Fruit fly (Drosophila melanogaster) whole organism, adult: Measurements from ENCODE around the gene Sf3b3.

Experiments
- CG11617 ChIP-seq: fragments of 200-800 bp; sonication (Bioruptor generic); optimal IDR thresholded peaks from 2 replicates; lab custom pipeline; 2017; ENCODE audit warnings: mild to moderate bottlenecking, missing biosample characterization, missing genetic modification reagents, missing genetic modification characterization
- CG12768 ChIP-seq: fragments of 200-800 bp; sonication (Bioruptor generic); optimal IDR thresholded peaks from 2 replicates; lab custom pipeline; 2017; ENCODE audit warnings: missing biosample characterization, missing genetic modification characterization, mild to moderate bottlenecking, moderate library complexity, missing genetic modification reagents
- CG14711 ChIP-seq: fragments of 200-800 bp; sonication (Bioruptor generic); optimal IDR thresholded peaks from 2 replicates; lab custom pipeline; 2018; ENCODE audit warnings: missing biosample characterization, mild to moderate bottlenecking, missing genetic modification characterization, moderate library complexity
- CG1620 ChIP-seq: fragments of 200-800 bp; sonication (Bioruptor generic); optimal IDR thresholded peaks from 2 replicates; lab custom pipeline; 2016; ENCODE audit warnings: missing biosample characterization, missing genetic modification characterization
- CG33017 ChIP-seq: fragments of 200-800 bp; sonication (Bioruptor generic); optimal IDR thresholded peaks from 2 replicates; lab custom pipeline; 2018; ENCODE audit warnings: missing biosample characterization, mild to moderate bottlenecking, missing genetic modification characterization, moderate library complexity
- CG5204 ChIP-seq: fragments of 200-800 bp; sonication (Bioruptor generic); optimal IDR thresholded peaks from 2 replicates; lab custom pipeline; 2016; ENCODE audit warnings: missing biosample characterization, missing genetic modification characterization
- CG7045 ChIP-seq: fragments of 200-800 bp; sonication (Bioruptor generic); optimal IDR thresholded peaks from 2 replicates; lab custom pipeline; 2017; ENCODE audit warnings: missing biosample characterization, mild to moderate bottlenecking, missing genetic modification characterization
- CG7101 ChIP-seq: fragments of 200-800 bp; sonication (Bioruptor generic); optimal IDR thresholded peaks from 2 replicates; lab custom pipeline; 2018; ENCODE audit warnings: missing biosample characterization, mild to moderate bottlenecking, missing genetic modification characterization, moderate library complexity
- Clk ChIP-seq: fragments of 200-800 bp; sonication (Bioruptor generic); optimal IDR thresholded peaks from 2 replicates; lab custom pipeline; 2017; ENCODE audit warnings: missing biosample characterization, missing genetic modification characterization
- Crg-1 ChIP-seq: fragments of 200-800 bp; sonication (Bioruptor generic); optimal IDR thresholded peaks from 2 replicates; lab custom pipeline; 2016; ENCODE audit warnings: missing biosample characterization, missing genetic modification characterization
- Hr96 ChIP-seq: fragments of 200-800 bp; sonication (Bioruptor generic); optimal IDR thresholded peaks from 2 replicates; lab custom pipeline; 2016; ENCODE audit warnings: missing biosample characterization, missing genetic modification characterization
- Mnt ChIP-seq: fragments of 200-800 bp; sonication (Bioruptor generic); optimal IDR thresholded peaks from 2 replicates; lab custom pipeline; 2016; ENCODE audit warnings: missing biosample characterization, mild to moderate bottlenecking, missing genetic modification characterization
- bab1 ChIP-seq: fragments of 200-800 bp; sonication (Bioruptor generic); optimal IDR thresholded peaks from 3 replicates; lab custom pipeline; 2019; ENCODE audit warnings: missing biosample characterization, mild to moderate bottlenecking, missing genetic modification characterization, moderate library complexity
- cic ChIP-seq: fragments of 200-800 bp; sonication (Bioruptor generic); optimal IDR thresholded peaks from 2 replicates; lab custom pipeline; 2017; ENCODE audit warnings: missing biosample characterization, mild to moderate bottlenecking, missing genetic modification characterization, moderate library complexity
- cnc ChIP-seq, 2 experiments: fragments of >200 bp; optimal IDR thresholded peaks; 2 replicates each; lab custom pipeline; 2017
- kay ChIP-seq: fragments of 200-800 bp; sonication (Bioruptor generic); peaks from one replicate; lab custom pipeline; 2016; ENCODE audit warnings: missing biosample characterization, missing genetic modification characterization, borderline replicate concordance
- ovo ChIP-seq: fragments of 200-800 bp; sonication (Bioruptor generic); optimal IDR thresholded peaks from 2 replicates; lab custom pipeline; 2016; ENCODE audit warnings: missing biosample characterization, missing genetic modification characterization
- pad ChIP-seq: fragments of 200-800 bp; sonication (Bioruptor generic); optimal IDR thresholded peaks from 3 replicates; lab custom pipeline; 2017; ENCODE audit warnings: missing biosample characterization, missing genetic modification characterization, mild to moderate bottlenecking, moderate library complexity, missing genetic modification reagents
- tj ChIP-seq: fragments of 200-800 bp; sonication (Bioruptor generic); optimal IDR thresholded peaks from 3 replicates; lab custom pipeline; 2017; ENCODE audit warnings: missing biosample characterization, mild to moderate bottlenecking, missing genetic modification characterization, moderate library complexity
- toe ChIP-seq: fragments of 200-800 bp; sonication (Bioruptor generic); optimal IDR thresholded peaks from 2 replicates; lab custom pipeline; 2016; ENCODE audit warnings: missing biosample characterization, missing genetic modification characterization

Gene Sf3b3

dm6 chr3L:815234-816200 is 17.7 kb downstream of the Sf3b3 start:
- TF ChIP-seq tj (GFP tag; lab: Kevin White, UChicago): no peak
- TF ChIP-seq bab1 (GFP tag; lab: Kevin White, UChicago): no peak
- TF ChIP-seq ovo (GFP tag; lab: Kevin White, UChicago): no peak
- TF ChIP-seq Hr96 (GFP tag; lab: Kevin White, UChicago): no peak
- no peak for TF ChIP-seq CG7101 (tag; lab: Kevin White, UChicago)
- no peak for TF ChIP-seq CG1620
- TF ChIP-seq CG33017: no peak
- no peak for TF ChIP-seq CG7045
- TF ChIP-seq kay (GFP tag; lab: Kevin White, UChicago): no peak
- no peak for TF ChIP-seq pad
- TF ChIP-seq toe (GFP tag; lab: Kevin White, UChicago): no peak
- TF ChIP-seq Crg-1: no peak
- TF ChIP-seq CG11617: no peak
- TF ChIP-seq cic (GFP tag; lab: Kevin White, UChicago): no peak

- TF ChIP-seq bab1 (GFP tag; lab: Kevin White, UChicago) (no peak), cnc (optimal IDR thresholded peaks at IDR 0.05; lab: Kevin White, UChicago) (no peak), CG14711 (tag; lab: Kevin White, UChicago) (no peak), CG7101 (tag; lab: Kevin White, UChicago) (no peak), CG12768 (GFP tag; lab: Kevin White, UChicago) (no peak), CG11617 (no peak), Crg-1 (no peak), pad (no peak), cic (GFP tag; lab: Kevin White, UChicago) (no peak), CG5204 (no peak), CG7045 (no peak), kay (GFP tag; lab: Kevin White, UChicago) (no peak), Clk (GFP tag; lab: Kevin White, UChicago) (no peak), Mnt (no peak), ovo (GFP tag; lab: Kevin White, UChicago) (no peak), Hr96 (GFP tag; lab: Kevin White, UChicago) (no peak), toe (GFP tag; lab: Kevin White, UChicago) (no peak), CG1620 (no peak)
Measured at dm6 chr3L:813911-814310, 19.3 kb downstream of the Sf3b3 start.

- no peak for TF ChIP-seq Hr96 (GFP tag; lab: Kevin White, UChicago)
- TF ChIP-seq tj (GFP tag; lab: Kevin White, UChicago): no peak
- no peak for TF ChIP-seq bab1 (GFP tag; lab: Kevin White, UChicago)
- TF ChIP-seq CG33017: no peak
- no peak for TF ChIP-seq toe (GFP tag; lab: Kevin White, UChicago)
- no peak for TF ChIP-seq cnc (optimal IDR thresholded peaks at IDR 0.05; lab: Kevin White, UChicago)
- TF ChIP-seq CG5204: no peak
- TF ChIP-seq Clk (GFP tag; lab: Kevin White, UChicago): no peak
- TF ChIP-seq CG7045: no peak
- no peak for TF ChIP-seq Mnt
- no peak for TF ChIP-seq CG11617
- TF ChIP-seq cic (GFP tag; lab: Kevin White, UChicago): no peak
- no peak for TF ChIP-seq CG14711 (tag; lab: Kevin White, UChicago)
- no peak for TF ChIP-seq CG1620
- TF ChIP-seq kay (GFP tag; lab: Kevin White, UChicago): no peak
- no peak for TF ChIP-seq ovo (GFP tag; lab: Kevin White, UChicago)
- TF ChIP-seq CG12768 (GFP tag; lab: Kevin White, UChicago): no peak
Measured at dm6 chr3L:813229-813837, 19.9 kb downstream of the Sf3b3 start.

- TF ChIP-seq toe (GFP tag; lab: Kevin White, UChicago) (no peak), CG7045 (no peak), CG33017 (no peak), ovo (GFP tag; lab: Kevin White, UChicago) (no peak), pad (no peak), cic (GFP tag; lab: Kevin White, UChicago) (no peak), Crg-1 (no peak), Mnt (no peak), CG5204 (no peak), tj (GFP tag; lab: Kevin White, UChicago) (no peak), kay (GFP tag; lab: Kevin White, UChicago) (no peak), Hr96 (GFP tag; lab: Kevin White, UChicago) (no peak), CG12768 (GFP tag; lab: Kevin White, UChicago) (no peak), cnc (optimal IDR thresholded peaks at IDR 0.05; lab: Kevin White, UChicago) (no peak), CG11617 (no peak), CG1620 (no peak), CG14711 (tag; lab: Kevin White, UChicago) (no peak), Clk (GFP tag; lab: Kevin White, UChicago) (no peak)
Measured at dm6 chr3L:811816-812215, 21.4 kb downstream of the Sf3b3 start.

- TF ChIP-seq cnc (optimal IDR thresholded peaks at IDR 0.05; lab: Kevin White, UChicago): no peak
- no peak for TF ChIP-seq pad
- TF ChIP-seq CG14711 (tag; lab: Kevin White, UChicago): no peak
Measured at dm6 chr3L:810038-810644, 23.0 kb downstream of the Sf3b3 start.

- no peak for TF ChIP-seq CG12768 (GFP tag; lab: Kevin White, UChicago)
- TF ChIP-seq kay (GFP tag; lab: Kevin White, UChicago): no peak
- no peak for TF ChIP-seq toe (GFP tag; lab: Kevin White, UChicago)
- TF ChIP-seq pad: no peak
- TF ChIP-seq CG7045: no peak
- no peak for TF ChIP-seq Hr96 (GFP tag; lab: Kevin White, UChicago)
- no peak for TF ChIP-seq Clk (GFP tag; lab: Kevin White, UChicago)
- no peak for TF ChIP-seq bab1 (GFP tag; lab: Kevin White, UChicago)
- no peak for TF ChIP-seq CG5204
- TF ChIP-seq cic (GFP tag; lab: Kevin White, UChicago): no peak
- TF ChIP-seq tj (GFP tag; lab: Kevin White, UChicago): no peak
- no peak for TF ChIP-seq CG11617
- no peak for TF ChIP-seq CG14711 (tag; lab: Kevin White, UChicago)
- no peak for TF ChIP-seq Crg-1
- TF ChIP-seq CG7101 (tag; lab: Kevin White, UChicago): no peak
- no peak for TF ChIP-seq ovo (GFP tag; lab: Kevin White, UChicago)
- TF ChIP-seq Mnt: no peak
- TF ChIP-seq CG1620: no peak
- no peak for TF ChIP-seq CG33017
Measured at dm6 chr3L:809538-809805, 23.7 kb downstream of the Sf3b3 start.
